Worm (Caenorhabditis elegans) whole organism, late embryonic: ENCODE results near the gene prx-12.
"Not testable (repeated sequence)": the region's sequence is repeated elsewhere in the genome, so short reads cannot be mapped to it uniquely, and the experiment has no call there.

ENCODE experiments used
- ahr-1 ChIP-seq: sonication (generic microtip); optimal IDR thresholded peaks from 2 replicates; lab custom pipeline; 2016; ENCODE audit warnings: missing genetic modification characterization, missing compliant biosample characterization
- ceh-19 ChIP-seq: fragments of 200-800 bp; sonication (Bioruptor generic); optimal IDR thresholded peaks from 2 replicates; lab custom pipeline; 2018; ENCODE audit warnings: mild to moderate bottlenecking, missing genetic modification characterization, missing compliant biosample characterization
- ceh-9 ChIP-seq: sonication (generic microtip); optimal IDR thresholded peaks from 2 replicates; lab custom pipeline; 2016; ENCODE audit warnings: mild to moderate bottlenecking, missing genetic modification characterization, inconsistent platforms, missing compliant biosample characterization
- elt-4 ChIP-seq: sonication (generic microtip); optimal IDR thresholded peaks from 2 replicates; lab custom pipeline; 2016; ENCODE audit warnings: missing genetic modification characterization, missing compliant biosample characterization
- nhr-11 ChIP-seq: fragments of 150-350 bp; optimal IDR thresholded peaks from 2 replicates; lab custom pipeline; 2014; ENCODE audit warnings: missing biosample characterization, missing genetic modification characterization
- nhr-232 ChIP-seq: sonication (generic microtip); optimal IDR thresholded peaks from 2 replicates; lab custom pipeline; 2016; ENCODE audit warnings: missing genetic modification characterization, missing compliant biosample characterization
- pros-1 ChIP-seq: fragments of 150-350 bp; optimal IDR thresholded peaks from 2 replicates; lab custom pipeline; 2014; ENCODE audit warnings: missing biosample characterization, missing genetic modification reagents, missing genetic modification characterization
- rnt-1 ChIP-seq: sonication (generic microtip); optimal IDR thresholded peaks from 2 replicates; lab custom pipeline; 2016; ENCODE audit warnings: missing genetic modification characterization, missing compliant biosample characterization
- sox-2 ChIP-seq: fragments of 200-800 bp; sonication (Bioruptor generic); IDR thresholded peaks from 2 replicates; pipeline ENCODE4 v1.3.6; 2022; ENCODE audit warnings: missing genetic modification reagents, missing genetic modification characterization, missing compliant biosample characterization
- tbx-2 ChIP-seq: sonication (generic microtip); optimal IDR thresholded peaks from 2 replicates; lab custom pipeline; 2016; ENCODE audit warnings: missing genetic modification characterization, missing compliant biosample characterization
- unc-42 ChIP-seq: sonication (generic microtip); optimal IDR thresholded peaks from 2 replicates; lab custom pipeline; 2016; ENCODE audit warnings: missing genotype, missing genetic modification characterization, missing compliant biosample characterization
- unc-86 ChIP-seq: sonication (generic microtip); optimal IDR thresholded peaks from 2 replicates; lab custom pipeline; 2016; ENCODE audit warnings: missing genetic modification characterization, missing compliant biosample characterization
- ztf-16 ChIP-seq: sonication (generic microtip); optimal IDR thresholded peaks from 2 replicates; lab custom pipeline; 2017; ENCODE audit warnings: missing genetic modification characterization, missing compliant biosample characterization

prx-12 gene

ce11 chrX:11433488-11433887 lies 40.4 kb downstream of the prx-12 start, which contains the start of gene hum-4:
Gene hum-4, minus strand, starts transcription at chrX:11433588.
- TF ChIP-seq ceh-19 (GFP tag; lab: Kevin White, UChicago) (no peak), rnt-1 (no peak), ztf-16 (no peak)

DNA sequence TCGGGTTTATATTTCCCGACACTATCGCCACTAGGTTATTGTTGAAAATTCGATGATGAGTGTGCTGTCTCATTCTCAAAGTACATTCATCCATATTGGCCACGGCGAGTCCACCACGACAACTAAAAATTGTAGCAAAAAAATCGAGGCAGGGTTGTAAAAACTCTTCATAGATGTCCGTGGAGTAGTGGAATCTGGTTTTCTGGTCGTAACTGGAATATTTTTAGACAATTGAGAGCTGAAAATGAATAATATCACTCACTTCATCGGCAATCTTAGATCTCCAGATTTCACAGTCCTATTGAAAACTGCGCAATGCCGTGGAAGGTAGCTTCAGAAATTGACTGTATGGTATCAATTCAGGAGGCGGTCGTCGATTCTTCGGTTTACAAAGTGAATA lies 42.4 kb downstream of the prx-12 start:
- TF ChIP-seq elt-4 (no peak), ahr-1 (tag; lab: Kevin White, UChicago) (no peak)

DNA sequence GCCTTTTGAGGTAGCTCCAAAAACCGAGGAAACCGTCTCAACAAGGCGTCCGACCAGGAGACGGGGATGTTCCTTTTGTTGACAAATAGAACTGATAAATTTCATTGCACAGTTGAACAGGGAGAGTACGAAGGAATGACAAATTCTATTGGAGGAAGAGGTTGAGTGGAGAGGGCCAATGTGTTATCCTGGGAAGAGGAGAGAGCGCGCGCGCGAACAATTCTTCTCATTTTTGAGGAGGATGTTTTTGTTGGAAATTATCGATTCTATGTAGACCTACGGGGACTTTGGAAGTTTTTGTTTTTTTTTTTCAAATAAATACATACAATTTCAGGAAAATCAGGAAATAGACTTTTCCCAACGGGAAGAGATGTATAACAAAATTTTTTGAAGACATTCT lies 44.6 kb downstream of the prx-12 start:
- no peak for TF ChIP-seq unc-42
- no peak for TF ChIP-seq sox-2
- no peak for TF ChIP-seq tbx-2 (tag; lab: Kevin White, UChicago)
- no peak for TF ChIP-seq pros-1
- no peak for TF ChIP-seq ceh-9

ce11 chrX:11439740-11440139 lies 46.6 kb downstream of the prx-12 start, which contains the start of gene F46C3.7:
Gene F46C3.7, plus strand, starts transcription at chrX:11440040.
- TF ChIP-seq nhr-232 (tag; lab: Kevin White, UChicago); nhr-11 (tag; lab: Kevin White, UChicago); unc-86: not testable (repeated sequence)
